Worm (Caenorhabditis elegans): Measurements from ENCODE around the gene str-60.

Gene str-60

DNA sequence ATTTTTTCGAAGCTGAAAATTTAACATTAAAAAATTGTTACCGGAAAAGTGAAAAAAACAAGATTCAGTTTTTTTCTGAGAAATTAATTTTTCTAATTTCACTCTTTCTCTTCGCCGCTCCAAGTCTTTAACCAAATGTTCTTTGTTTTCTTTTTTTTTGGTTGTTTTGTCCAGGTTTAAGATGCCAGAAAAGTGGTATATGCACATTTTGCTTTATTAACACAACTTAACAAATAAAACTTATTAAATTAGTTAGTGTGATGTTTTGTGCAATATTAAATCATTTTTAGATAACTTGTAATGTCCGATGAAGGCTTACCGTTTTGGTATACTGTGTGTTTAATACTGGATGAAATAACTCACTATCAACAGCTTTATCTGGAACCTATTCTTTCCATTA, 45.3 kb downstream of the str-60 start, which contains the start of gene srw-53:
Gene srw-53 (plus strand): TSS at position 301 of the 400 bp plus-strand sequence.
- no peak for TF ChIP-seq elt-1 (tag; optimal IDR thresholded peaks at IDR 0.05; ENCODE audit: borderline replicate concordance, insufficient read depth)
- no peak for TF ChIP-seq sem-2 (GFP tag; optimal IDR thresholded peaks at IDR 0.05)
- TF ChIP-seq sptf-1 (tag; optimal IDR thresholded peaks at IDR 0.05), result no peak
- TF ChIP-seq cnd-1 (tag; optimal IDR thresholded peaks at IDR 0.05), result no peak
- no peak for TF ChIP-seq elt-3 (tag; optimal IDR thresholded peaks at IDR 0.05)
- no peak for TF ChIP-seq tbx-8 (GFP tag; optimal IDR thresholded peaks at IDR 0.05)
- no peak for TF ChIP-seq nhr-28 (tag; optimal IDR thresholded peaks at IDR 0.05)
- TF ChIP-seq lin-13 (tag; optimal IDR thresholded peaks at IDR 0.05), result no peak
- no peak for TF ChIP-seq hlh-1 (tag; optimal IDR thresholded peaks at IDR 0.05)
- TF ChIP-seq lin-32 (GFP tag; optimal IDR thresholded peaks at IDR 0.05), result no peak
- TF ChIP-seq nhr-76 (tag; optimal IDR thresholded peaks at IDR 0.05), result no peak
- no peak for TF ChIP-seq ztf-11 (tag; optimal IDR thresholded peaks at IDR 0.05)
- TF ChIP-seq mls-2 (tag; optimal IDR thresholded peaks at IDR 0.05), result no peak

Data from whole organism, mixed stage, embryonic.